Worm (Caenorhabditis elegans): Measurements from ENCODE around the gene Y62H9A.9.

- no peak for TF ChIP-seq pha-4 (tag; optimal IDR thresholded peaks at IDR 0.05)
- TF ChIP-seq fkh-6 (tag; optimal IDR thresholded peaks at IDR 0.05) = no peak
Observed at ce11 chrX:11909168-11909567, 11.2 kb upstream of the Y62H9A.9 start.
